Worm (Caenorhabditis elegans) whole organism, early embryonic: ENCODE results near the gene col-144.

ENCODE experiments used
- B0310.2 ChIP-seq: sonication (generic microtip); optimal IDR thresholded peaks from 2 replicates; lab custom pipeline; 2016; ENCODE audit warnings: mild to moderate bottlenecking, missing genetic modification characterization, missing compliant biosample characterization
- F13C5.2 ChIP-seq: sonication (generic microtip); optimal IDR thresholded peaks from 2 replicates; lab custom pipeline; 2017; ENCODE audit warnings: mild to moderate bottlenecking, missing genetic modification characterization, inconsistent platforms, missing compliant biosample characterization
- aly-1 ChIP-seq: sonication (generic microtip); optimal IDR thresholded peaks from 2 replicates; lab custom pipeline; 2016; ENCODE audit warnings: missing genetic modification characterization, missing compliant biosample characterization
- ama-1 ChIP-seq: fragments of 150-350 bp; optimal IDR thresholded peaks from 2 replicates; lab custom pipeline; 2014
- ceh-13 ChIP-seq: fragments of 200-800 bp; sonication (Bioruptor generic); optimal IDR thresholded peaks from 2 replicates; lab custom pipeline; 2018; ENCODE audit warnings: mild to moderate bottlenecking, missing genetic modification characterization, missing compliant biosample characterization
- ceh-36 ChIP-seq: sonication (generic microtip); optimal IDR thresholded peaks from 2 replicates; lab custom pipeline; 2016; ENCODE audit warnings: missing genetic modification characterization, inconsistent platforms, missing compliant biosample characterization
- ets-7 ChIP-seq: sonication (generic microtip); optimal IDR thresholded peaks from 2 replicates; lab custom pipeline; 2016; ENCODE audit warnings: missing genotype, missing genetic modification characterization, missing compliant biosample characterization
- flt-1 ChIP-seq: fragments of 200-800 bp; sonication (Bioruptor generic); IDR thresholded peaks from 2 replicates; pipeline ENCODE4 v1.3.6; 2022; ENCODE audit warnings: missing genetic modification characterization, missing compliant biosample characterization
- hmbx-1 ChIP-seq: sonication (generic microtip); optimal IDR thresholded peaks from 2 replicates; lab custom pipeline; 2016; ENCODE audit warnings: mild to moderate bottlenecking, missing genetic modification characterization, missing compliant biosample characterization
- hmg-4 ChIP-seq: fragments of 200-800 bp; sonication (Bioruptor generic); optimal IDR thresholded peaks from 2 replicates; lab custom pipeline; 2018; ENCODE audit warnings: mild to moderate bottlenecking, missing genetic modification characterization, missing compliant biosample characterization
- hnd-1 ChIP-seq: sonication (generic microtip); optimal IDR thresholded peaks from 2 replicates; lab custom pipeline; 2016; ENCODE audit warnings: missing genetic modification characterization, missing compliant biosample characterization
- pes-1 ChIP-seq: fragments of 200-800 bp; sonication (Bioruptor generic); IDR thresholded peaks from 2 replicates; pipeline ENCODE4 v1.3.6; 2022; ENCODE audit warnings: missing genetic modification reagents, missing genetic modification characterization, missing compliant biosample characterization
- scrt-1 ChIP-seq: fragments of 200-800 bp; sonication (Bioruptor generic); IDR thresholded peaks from 2 replicates; pipeline ENCODE4 v1.3.6; 2022; ENCODE audit warnings: missing genetic modification characterization, missing compliant biosample characterization
- sea-1 ChIP-seq: fragments of 200-800 bp; sonication (Bioruptor generic); conservative IDR thresholded peaks from 2 replicates; pipeline ENCODE4 v1.3.6; 2022; ENCODE audit warnings: missing genetic modification characterization, missing compliant biosample characterization
- tbx-11 ChIP-seq: fragments of 200-800 bp; sonication (Bioruptor generic); IDR thresholded peaks from 2 replicates; pipeline ENCODE4 v1.3.6; 2022; ENCODE audit warnings: missing genetic modification characterization, missing compliant biosample characterization
- tbx-37 ChIP-seq: fragments of 200-800 bp; sonication (Bioruptor generic); conservative IDR thresholded peaks from 2 replicates; pipeline ENCODE4 v1.3.6; 2022; ENCODE audit warnings: missing genetic modification reagents, missing genetic modification characterization, missing compliant biosample characterization
- tra-4 ChIP-seq: sonication (generic microtip); optimal IDR thresholded peaks from 2 replicates; lab custom pipeline; 2017; ENCODE audit warnings: missing genetic modification characterization, missing compliant biosample characterization

col-144 gene

DNA sequence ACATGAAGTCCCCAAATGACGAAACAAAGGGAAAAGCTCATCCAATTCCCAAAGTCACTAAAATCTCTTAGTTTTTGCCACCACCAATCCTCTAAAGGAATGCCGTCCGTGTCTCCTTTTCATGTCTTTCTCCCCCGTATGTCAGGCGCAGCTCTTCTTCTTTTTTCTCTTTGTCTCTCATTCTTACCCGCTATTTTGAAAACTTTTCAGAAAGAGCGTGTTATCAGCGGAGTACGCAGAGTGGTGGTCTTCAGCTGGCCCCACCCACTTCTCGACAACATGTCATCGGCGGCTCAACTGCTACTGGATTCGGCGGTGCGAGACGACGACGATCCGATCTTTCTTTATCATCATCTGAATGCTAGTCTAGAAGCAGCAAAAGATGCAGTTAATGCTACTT, 31.0 kb upstream of the col-144 start, which contains the start of gene sphr-1:
Gene sphr-1 (plus strand): TSS at position 205 of the 400 bp plus-strand sequence.
- TF ChIP-seq tra-4 (tag; lab: Kevin White, UChicago) (no peak), ceh-36 (tag; lab: Kevin White, UChicago) (no peak), sea-1 (no peak)

DNA sequence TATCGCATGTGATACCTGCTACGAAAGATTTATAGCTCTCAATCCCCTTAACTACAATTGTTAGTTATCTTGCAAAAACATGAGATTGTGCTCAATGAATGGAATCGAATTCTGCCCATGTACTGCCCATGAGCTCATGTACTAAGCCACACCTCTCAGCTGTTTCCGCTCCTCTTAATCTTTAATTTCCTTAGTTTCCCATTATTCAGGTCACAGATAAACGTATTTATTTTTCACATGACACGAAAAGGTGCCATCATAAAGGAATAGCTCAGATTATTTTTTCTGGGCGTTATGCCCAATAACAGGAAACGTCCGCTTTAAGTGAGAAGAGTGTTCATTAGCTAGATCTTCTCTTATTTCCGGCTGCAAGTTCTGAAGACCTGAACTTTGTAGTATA, 25.6 kb upstream of the col-144 start:
- TF ChIP-seq aly-1 (no peak), F13C5.2 (tag; lab: Kevin White, UChicago) (no peak)

ce11 chrV:9183718-9184441, 23.4 kb upstream of the col-144 start:
- TF ChIP-seq hmbx-1 (tag; lab: Kevin White, UChicago) (no peak), ama-1 (lab: Kevin White, UChicago) (no peak), scrt-1 (GFP tag; lab: Robert Waterston, UW) (no peak)

DNA sequence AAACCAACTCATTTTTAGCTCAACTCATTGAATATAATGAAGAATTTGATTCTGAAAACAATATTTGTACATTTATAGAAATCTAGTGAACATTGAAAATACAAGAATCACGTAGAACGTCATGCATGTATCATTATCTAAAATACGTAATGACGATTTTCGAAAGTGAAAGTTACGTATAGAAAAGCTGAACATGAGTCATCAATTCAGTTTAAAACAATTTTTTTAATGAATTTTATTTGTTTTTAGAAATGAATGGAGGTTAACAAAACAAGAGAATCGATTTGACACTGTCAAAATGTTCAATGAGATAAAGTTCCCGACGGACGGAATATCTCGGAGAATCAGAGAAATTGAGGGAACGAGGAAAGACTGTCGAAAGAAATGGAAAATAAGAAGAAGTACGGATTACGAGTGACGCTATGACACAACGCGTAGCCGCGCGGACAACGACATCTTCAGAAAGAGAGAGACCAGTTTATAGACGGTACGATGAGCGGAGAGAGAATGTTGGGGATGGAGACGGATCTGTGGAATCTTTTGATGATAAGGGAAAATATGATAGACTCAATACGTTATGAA, 21.3 kb upstream of the col-144 start, which contains the start of gene ptr-1:
Gene ptr-1 (minus strand): TSS at position 51 of the 582 bp plus-strand sequence.
- TF ChIP-seq ama-1 (lab: Kevin White, UChicago) (no peak), ceh-13 (GFP tag; lab: Kevin White, UChicago) (no peak), ets-7 (tag; lab: Kevin White, UChicago) (no peak)

DNA sequence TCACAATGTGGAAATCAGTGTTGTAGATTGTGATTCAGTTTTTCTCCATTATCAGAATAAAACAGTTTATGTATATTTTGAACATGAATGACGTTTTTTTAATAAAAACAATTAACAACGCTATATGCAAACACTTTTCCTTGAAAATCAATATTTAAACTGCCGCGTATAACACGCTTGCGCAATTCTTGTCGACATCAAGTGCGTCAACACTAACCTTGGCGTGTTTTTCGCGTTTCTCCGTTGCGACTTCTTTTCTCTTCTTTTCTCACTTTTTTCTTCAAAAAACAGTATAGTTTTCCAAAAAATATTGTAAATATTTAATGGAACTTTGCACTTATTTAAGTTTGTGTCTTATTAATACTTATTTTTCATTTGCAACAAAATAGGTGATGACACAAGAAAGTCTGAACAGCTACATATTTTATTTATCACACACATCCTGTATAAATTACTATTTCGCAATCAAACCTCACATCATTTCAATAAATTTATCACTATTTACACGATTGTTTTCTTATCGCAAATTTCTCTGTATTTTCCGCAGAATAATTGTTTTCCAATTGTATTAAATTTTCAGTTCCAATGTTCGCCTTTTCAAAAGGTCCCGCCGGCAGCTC, 14.9 kb upstream of the col-144 start, which contains the start of gene spas-1:
Gene spas-1 (plus strand): TSS at position 572 of the 620 bp plus-strand sequence.
- TF ChIP-seq tra-4 (tag; lab: Kevin White, UChicago) (no peak), sea-1 (no peak), B0310.2 (no peak), hmg-4 (GFP tag; lab: Kevin White, UChicago) (no peak), tbx-11 (GFP tag; lab: Robert Waterston, UW) (peak; percentile 57; the same call in 1 of the 2 replicates), ama-1 (lab: Kevin White, UChicago) (no peak), ceh-13 (GFP tag; lab: Kevin White, UChicago) (no peak), pes-1 (no peak), scrt-1 (GFP tag; lab: Robert Waterston, UW) (no peak), flt-1 (GFP tag; lab: Robert Waterston, UW) (no peak), aly-1 (no peak), tbx-37 (no peak; the same call in 1 of the 2 replicates), ets-7 (tag; lab: Kevin White, UChicago) (no peak), F13C5.2 (tag; lab: Kevin White, UChicago) (peak; percentile 84), hnd-1 (tag; lab: Kevin White, UChicago) (peak; percentile 36), ceh-36 (tag; lab: Kevin White, UChicago) (peak; percentile 35), hmbx-1 (tag; lab: Kevin White, UChicago) (no peak)

ce11 chrV:9173789-9174188, 13.3 kb upstream of the col-144 start, which contains the start of gene pqn-16:
pqn-16 (plus strand) TSS chrV:9174089.
- TF ChIP-seq ama-1 (lab: Kevin White, UChicago) (no peak), hmg-4 (GFP tag; lab: Kevin White, UChicago) (no peak), flt-1 (GFP tag; lab: Robert Waterston, UW) (no peak), ceh-13 (GFP tag; lab: Kevin White, UChicago) (no peak), scrt-1 (GFP tag; lab: Robert Waterston, UW) (no peak), tra-4 (tag; lab: Kevin White, UChicago) (no peak), F13C5.2 (tag; lab: Kevin White, UChicago) (no peak), hmbx-1 (tag; lab: Kevin White, UChicago) (no peak), ets-7 (tag; lab: Kevin White, UChicago) (no peak), pes-1 (no peak), B0310.2 (no peak), aly-1 (no peak), ceh-36 (tag; lab: Kevin White, UChicago) (no peak), sea-1 (no peak), tbx-37 (no peak), tbx-11 (GFP tag; lab: Robert Waterston, UW) (no peak), hnd-1 (tag; lab: Kevin White, UChicago) (no peak)

- TF ChIP-seq ceh-36 (tag; lab: Kevin White, UChicago), result no peak
- no peak for TF ChIP-seq aly-1
- TF ChIP-seq hmbx-1 (tag; lab: Kevin White, UChicago), result no peak
- no peak for TF ChIP-seq sea-1
- TF ChIP-seq ama-1 (lab: Kevin White, UChicago), result no peak
- TF ChIP-seq scrt-1 (GFP tag; lab: Robert Waterston, UW), result no peak
- TF ChIP-seq ets-7 (tag; lab: Kevin White, UChicago), result no peak
- no peak for TF ChIP-seq B0310.2
- no peak for TF ChIP-seq hmg-4 (GFP tag; lab: Kevin White, UChicago)
- no peak for TF ChIP-seq ceh-13 (GFP tag; lab: Kevin White, UChicago)
- no peak for TF ChIP-seq tra-4 (tag; lab: Kevin White, UChicago)
- TF ChIP-seq pes-1, result no peak
- TF ChIP-seq F13C5.2 (tag; lab: Kevin White, UChicago), result no peak
- TF ChIP-seq flt-1 (GFP tag; lab: Robert Waterston, UW), result no peak
- no peak for TF ChIP-seq tbx-11 (GFP tag; lab: Robert Waterston, UW)
- no peak for TF ChIP-seq hnd-1 (tag; lab: Kevin White, UChicago)
- no peak for TF ChIP-seq tbx-37
These were observed 12.5 kb upstream of the col-144 start, which contains the start of gene gad-3 for ce11 chrV:9172989-9173388. gad-3 (minus strand) TSS chrV:9173005.
